Worm (Caenorhabditis elegans): Measurements from ENCODE around the gene B0416.5.

B0416.5 gene

ce11 chrX:9237708-9238107, 32.9 kb downstream of the B0416.5 start:
- TF ChIP-seq aha-1 (tag; optimal IDR thresholded peaks at IDR 0.05): no peak
- TF ChIP-seq ama-1 (optimal IDR thresholded peaks at IDR 0.05): no peak
- no peak for TF ChIP-seq unc-130 (tag; optimal IDR thresholded peaks at IDR 0.05)
- TF ChIP-seq nhr-47 (tag; optimal IDR thresholded peaks at IDR 0.05): no peak
- TF ChIP-seq unc-30 (tag; optimal IDR thresholded peaks at IDR 0.05): no peak
- TF ChIP-seq mab-9 (GFP tag; IDR thresholded peaks at IDR 0.05): no peak
- no peak for TF ChIP-seq lin-13 (GFP tag; optimal IDR thresholded peaks at IDR 0.05)
- TF ChIP-seq ceh-63 (GFP tag; optimal IDR thresholded peaks at IDR 0.05): no peak
- TF ChIP-seq ceh-82 (tag; optimal IDR thresholded peaks at IDR 0.05): no peak
- no peak for TF ChIP-seq egl-13 (tag; optimal IDR thresholded peaks at IDR 0.05)
- no peak for TF ChIP-seq ceh-88 (GFP tag; IDR thresholded peaks at IDR 0.05)
- TF ChIP-seq sptf-1 (tag; optimal IDR thresholded peaks at IDR 0.05): no peak
- no peak for TF ChIP-seq blmp-1 (tag; optimal IDR thresholded peaks at IDR 0.05)
- TF ChIP-seq fos-1 (tag; optimal IDR thresholded peaks at IDR 0.05): no peak
- TF ChIP-seq dsc-1 (tag; optimal IDR thresholded peaks at IDR 0.05): no peak
- no peak for TF ChIP-seq unc-62 (GFP tag; optimal IDR thresholded peaks at IDR 0.05)
- TF ChIP-seq nhr-90 (tag; optimal IDR thresholded peaks at IDR 0.05; ENCODE audit: poor library complexity): no peak
- no peak for TF ChIP-seq C34B4.2 (tag; optimal IDR thresholded peaks at IDR 0.05)
- TF ChIP-seq vab-15 (tag; optimal IDR thresholded peaks at IDR 0.05): no peak

DNA sequence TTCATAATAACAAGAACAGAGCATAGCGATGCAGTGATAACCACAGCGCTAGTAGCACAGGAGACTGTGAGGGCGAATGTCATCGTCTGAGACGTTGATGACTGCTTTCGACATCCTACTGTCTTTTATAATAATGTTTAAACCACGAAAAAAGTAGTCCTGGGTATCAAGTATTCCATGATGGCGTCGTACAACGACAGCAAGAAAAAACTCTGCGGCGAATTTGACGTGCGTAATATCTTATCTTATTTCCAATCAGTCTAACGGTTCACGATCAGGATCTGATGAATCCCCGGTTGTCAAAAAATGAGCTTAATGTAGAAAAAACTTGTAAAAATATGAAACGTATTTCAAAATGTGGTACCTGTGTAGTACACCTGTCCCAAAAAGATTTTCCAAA, 36.1 kb downstream of the B0416.5 start, which contains the start of gene col-175:
Gene col-175, minus strand, starts transcription at position 101 of the 400 bp plus-strand sequence.
- no peak for TF ChIP-seq sup-37 (GFP tag; optimal IDR thresholded peaks at IDR 0.05)
- TF ChIP-seq skn-1 (tag; optimal IDR thresholded peaks at IDR 0.05): no peak
- TF ChIP-seq jun-1 (tag; optimal IDR thresholded peaks at IDR 0.05): no peak
- no peak for TF ChIP-seq elt-3 (tag; optimal IDR thresholded peaks at IDR 0.05)
- TF ChIP-seq efl-1 (optimal IDR thresholded peaks at IDR 0.05): no peak
- TF ChIP-seq efl-1 (GFP tag; optimal IDR thresholded peaks at IDR 0.05 in 1 of 2): no peak
- TF ChIP-seq ztf-4 (tag; optimal IDR thresholded peaks at IDR 0.05): no peak
- TF ChIP-seq aly-2 (tag; optimal IDR thresholded peaks at IDR 0.05): no peak
- no peak for TF ChIP-seq sptf-1 (tag; optimal IDR thresholded peaks at IDR 0.05)
- TF ChIP-seq mdl-1 (tag; optimal IDR thresholded peaks at IDR 0.05): no peak
- TF ChIP-seq nhr-47 (tag; optimal IDR thresholded peaks at IDR 0.05): no peak
- no peak for TF ChIP-seq dsc-1 (tag; optimal IDR thresholded peaks at IDR 0.05)
- no peak for TF ChIP-seq ceh-82 (tag; optimal IDR thresholded peaks at IDR 0.05)

DNA sequence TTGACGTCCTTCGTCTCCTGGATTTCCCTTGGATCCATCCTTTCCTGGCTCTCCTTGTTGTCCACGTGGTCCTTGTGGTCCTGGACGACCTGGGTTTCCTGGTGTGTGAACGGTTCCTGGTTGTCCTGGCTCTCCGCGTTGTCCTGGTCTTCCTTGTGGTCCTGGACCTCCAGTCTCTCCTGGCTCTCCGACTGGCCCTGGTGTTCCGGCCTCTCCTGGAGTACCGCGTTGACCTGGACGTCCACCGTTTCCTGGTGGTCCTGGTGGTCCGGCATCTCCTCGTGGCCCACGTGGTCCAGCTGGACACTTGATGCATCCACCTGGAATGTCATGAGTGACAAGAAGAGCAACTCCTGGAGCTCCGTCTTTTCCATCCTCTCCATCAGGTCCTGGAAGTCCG, 36.8 kb downstream of the B0416.5 start:
- no peak for TF ChIP-seq hlh-4 (tag; optimal IDR thresholded peaks at IDR 0.05)
- TF ChIP-seq pag-3 (tag; optimal IDR thresholded peaks at IDR 0.05; ENCODE audit: borderline replicate concordance, insufficient read depth): no peak
- TF ChIP-seq efl-3 (GFP tag; optimal IDR thresholded peaks at IDR 0.05): no peak
- no peak for TF ChIP-seq xbp-1 (tag; optimal IDR thresholded peaks at IDR 0.05)
- no peak for TF ChIP-seq mep-1 (tag; optimal IDR thresholded peaks at IDR 0.05)
- no peak for TF ChIP-seq unc-86 (tag; optimal IDR thresholded peaks at IDR 0.05)
- TF ChIP-seq nhr-76 (tag; optimal IDR thresholded peaks at IDR 0.05): no peak
- no peak for TF ChIP-seq alr-1 (tag; optimal IDR thresholded peaks at IDR 0.05; ENCODE audit: borderline replicate concordance)

DNA sequence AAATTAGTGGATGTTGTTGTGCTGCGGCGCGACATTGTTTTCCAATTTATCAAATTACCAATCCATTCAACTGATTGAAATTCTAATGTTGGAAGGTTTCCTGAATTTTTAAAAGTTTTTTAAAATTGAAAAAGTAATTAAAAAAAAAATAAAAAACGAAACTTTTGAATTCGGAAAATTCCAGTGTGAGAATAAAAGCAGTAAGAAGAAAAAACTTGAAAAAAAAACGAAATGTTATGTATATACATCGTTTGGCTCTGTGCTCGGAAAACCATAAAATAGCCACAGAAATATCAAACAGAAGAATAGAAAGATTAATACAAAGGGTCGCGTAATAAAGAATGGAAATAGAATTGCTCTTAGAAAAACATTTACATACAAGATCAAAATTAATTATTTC, 38.6 kb downstream of the B0416.5 start, which contains the start of gene vav-1:
Gene vav-1, minus strand, starts transcription at position 101 of the 400 bp plus-strand sequence.
- no peak for TF ChIP-seq rnt-1 (tag; optimal IDR thresholded peaks at IDR 0.05)
- no peak for TF ChIP-seq ets-5 (GFP tag; IDR thresholded peaks at IDR 0.05)
- no peak for TF ChIP-seq irx-1 (tag; optimal IDR thresholded peaks at IDR 0.05)
- TF ChIP-seq pqm-1 (tag; optimal IDR thresholded peaks at IDR 0.05): no peak
- no peak for TF ChIP-seq C34B4.2 (tag; optimal IDR thresholded peaks at IDR 0.05)
- no peak for TF ChIP-seq ceh-63 (GFP tag; optimal IDR thresholded peaks at IDR 0.05)
- no peak for TF ChIP-seq ama-1 (optimal IDR thresholded peaks at IDR 0.05)
- no peak for TF ChIP-seq zip-4 (GFP tag; optimal IDR thresholded peaks at IDR 0.05)
- no peak for TF ChIP-seq nhr-20 (tag; optimal IDR thresholded peaks at IDR 0.05)
- no peak for TF ChIP-seq nhr-47 (tag; optimal IDR thresholded peaks at IDR 0.05)
- no peak for TF ChIP-seq unc-130 (tag; optimal IDR thresholded peaks at IDR 0.05)
- no peak for TF ChIP-seq nhr-19 (GFP tag; conservative IDR thresholded peaks at IDR 0.05)
- TF ChIP-seq dpl-1 (GFP tag; optimal IDR thresholded peaks at IDR 0.05): no peak
- TF ChIP-seq alr-1 (tag; optimal IDR thresholded peaks at IDR 0.05; ENCODE audit: borderline replicate concordance): no peak
- no peak for TF ChIP-seq Y116A8C.19 (tag; optimal IDR thresholded peaks at IDR 0.05; ENCODE audit: borderline replicate concordance)
- TF ChIP-seq fos-1 (tag; optimal IDR thresholded peaks at IDR 0.05): no peak
- TF ChIP-seq jun-1 (tag; optimal IDR thresholded peaks at IDR 0.05): no peak

Measured in whole organism, L1 larva.